Worm (Caenorhabditis elegans): Measurements from ENCODE around the gene C07E3.4.
A peak's percentile ranks its signal among the peaks of the same experiment; 100 is the strongest.

C07E3.4 gene

ce11 chrII:10367202-10367601, 6.6 kb downstream of the C07E3.4 start, which contains the start of gene ceh-57:
TSS of gene ceh-57 (minus strand) at chrII:10367296.
- TF ChIP-seq ama-1 (optimal IDR thresholded peaks at IDR 0.05) (peak; percentile 65), F13C5.2 (tag; optimal IDR thresholded peaks at IDR 0.05) (no peak)

ce11 chrII:10369547-10370028, 9.0 kb downstream of the C07E3.4 start, which contains the start of gene ceh-58:
TSS of gene ceh-58 (minus strand) at chrII:10369597.
- no peak for TF ChIP-seq hnd-1 (tag; optimal IDR thresholded peaks at IDR 0.05)
- TF ChIP-seq flt-1 (GFP tag; IDR thresholded peaks at IDR 0.05) = no peak
- TF ChIP-seq tbx-11 (GFP tag; IDR thresholded peaks at IDR 0.05) = no peak
- no peak for TF ChIP-seq F13C5.2 (tag; optimal IDR thresholded peaks at IDR 0.05)
- no peak for TF ChIP-seq hmg-4 (GFP tag; optimal IDR thresholded peaks at IDR 0.05)
- no peak for TF ChIP-seq tra-4 (tag; optimal IDR thresholded peaks at IDR 0.05)
- TF ChIP-seq B0310.2 (tag; optimal IDR thresholded peaks at IDR 0.05) = no peak
- TF ChIP-seq hmbx-1 (tag; optimal IDR thresholded peaks at IDR 0.05) = no peak
- TF ChIP-seq pes-1 (GFP tag; IDR thresholded peaks at IDR 0.05) = no peak
- TF ChIP-seq scrt-1 (GFP tag; IDR thresholded peaks at IDR 0.05) = no peak
- no peak for TF ChIP-seq sea-1 (GFP tag; conservative IDR thresholded peaks at IDR 0.05)
- TF ChIP-seq ama-1 (optimal IDR thresholded peaks at IDR 0.05) = no peak
- no peak for TF ChIP-seq ceh-36 (tag; optimal IDR thresholded peaks at IDR 0.05)
- TF ChIP-seq aly-1 (tag; optimal IDR thresholded peaks at IDR 0.05) = no peak
- no peak for TF ChIP-seq tbx-37 (GFP tag; conservative IDR thresholded peaks at IDR 0.05)
- TF ChIP-seq ceh-13 (GFP tag; optimal IDR thresholded peaks at IDR 0.05) = no peak
- TF ChIP-seq ets-7 (tag; optimal IDR thresholded peaks at IDR 0.05) = no peak

- peak; percentile 33 for TF ChIP-seq F13C5.2 (tag; optimal IDR thresholded peaks at IDR 0.05)
- TF ChIP-seq ceh-36 (tag; optimal IDR thresholded peaks at IDR 0.05) = no peak
- peak; percentile 72 for TF ChIP-seq hmg-4 (GFP tag; optimal IDR thresholded peaks at IDR 0.05)
These were observed 10.2 kb downstream of the C07E3.4 start for ce11 chrII:10370826-10371225.

- no peak for TF ChIP-seq ama-1 (optimal IDR thresholded peaks at IDR 0.05)
- TF ChIP-seq ceh-36 (tag; optimal IDR thresholded peaks at IDR 0.05) = no peak
- no peak for TF ChIP-seq aly-1 (tag; optimal IDR thresholded peaks at IDR 0.05)
- no peak for TF ChIP-seq ceh-13 (GFP tag; optimal IDR thresholded peaks at IDR 0.05)
These were observed 12.4 kb downstream of the C07E3.4 start for ce11 chrII:10373016-10373415.

- TF ChIP-seq F13C5.2 (tag; optimal IDR thresholded peaks at IDR 0.05) (no peak), ama-1 (optimal IDR thresholded peaks at IDR 0.05) (no peak), pes-1 (GFP tag; IDR thresholded peaks at IDR 0.05) (no peak), flt-1 (GFP tag; IDR thresholded peaks at IDR 0.05) (no peak), ceh-36 (tag; optimal IDR thresholded peaks at IDR 0.05) (no peak), tbx-37 (GFP tag; conservative IDR thresholded peaks at IDR 0.05) (no peak), tra-4 (tag; optimal IDR thresholded peaks at IDR 0.05) (no peak), ceh-13 (GFP tag; optimal IDR thresholded peaks at IDR 0.05) (no peak)
These were observed 13.1 kb downstream of the C07E3.4 start for ce11 chrII:10373536-10374169.

- TF ChIP-seq hmg-4 (GFP tag; optimal IDR thresholded peaks at IDR 0.05) (peak; percentile 7), ets-7 (tag; optimal IDR thresholded peaks at IDR 0.05) (no peak), tbx-11 (GFP tag; IDR thresholded peaks at IDR 0.05) (no peak), ceh-36 (tag; optimal IDR thresholded peaks at IDR 0.05) (peak; percentile 50)
These were observed 14.2 kb downstream of the C07E3.4 start for ce11 chrII:10374776-10375175.

- TF ChIP-seq hnd-1 (tag; optimal IDR thresholded peaks at IDR 0.05) (no peak), ama-1 (optimal IDR thresholded peaks at IDR 0.05) (no peak), flt-1 (GFP tag; IDR thresholded peaks at IDR 0.05) (no peak), B0310.2 (tag; optimal IDR thresholded peaks at IDR 0.05) (no peak), pes-1 (GFP tag; IDR thresholded peaks at IDR 0.05) (no peak), F13C5.2 (tag; optimal IDR thresholded peaks at IDR 0.05) (no peak), tbx-37 (GFP tag; conservative IDR thresholded peaks at IDR 0.05) (no peak)
These were observed 17.3 kb downstream of the C07E3.4 start for ce11 chrII:10377901-10378300.

- TF ChIP-seq ceh-13 (GFP tag; optimal IDR thresholded peaks at IDR 0.05) (no peak), tbx-11 (GFP tag; IDR thresholded peaks at IDR 0.05) (no peak), flt-1 (GFP tag; IDR thresholded peaks at IDR 0.05) (no peak), B0310.2 (tag; optimal IDR thresholded peaks at IDR 0.05) (no peak), pes-1 (GFP tag; IDR thresholded peaks at IDR 0.05) (no peak), sea-1 (GFP tag; conservative IDR thresholded peaks at IDR 0.05) (no peak), hmbx-1 (tag; optimal IDR thresholded peaks at IDR 0.05) (no peak), F13C5.2 (tag; optimal IDR thresholded peaks at IDR 0.05) (no peak), tra-4 (tag; optimal IDR thresholded peaks at IDR 0.05) (no peak)
These were observed 19.0 kb downstream of the C07E3.4 start for ce11 chrII:10379546-10379945.

ce11 chrII:10382247-10382646, 21.7 kb downstream of the C07E3.4 start:
- TF ChIP-seq B0310.2 (tag; optimal IDR thresholded peaks at IDR 0.05) = peak; percentile 7
- peak; percentile 10 for TF ChIP-seq F13C5.2 (tag; optimal IDR thresholded peaks at IDR 0.05)
- TF ChIP-seq ceh-13 (GFP tag; optimal IDR thresholded peaks at IDR 0.05) = no peak
- TF ChIP-seq hmg-4 (GFP tag; optimal IDR thresholded peaks at IDR 0.05) = peak; percentile 39

Measured in whole organism, early embryonic.